Worm (Caenorhabditis elegans): ENCODE results near the gene prdx-2.

ce11 chrII:5378239-5378521 lies 185 bp downstream of the prdx-2 start:
- no peak for TF ChIP-seq nhr-76 (tag; optimal IDR thresholded peaks at IDR 0.05)
- peak; percentile 9 for TF ChIP-seq nhr-23 (tag; optimal IDR thresholded peaks at IDR 0.05)
- TF ChIP-seq unc-62 (GFP tag; optimal IDR thresholded peaks at IDR 0.05) = no peak
- no peak for TF ChIP-seq ztf-11 (tag; optimal IDR thresholded peaks at IDR 0.05)
- TF ChIP-seq pha-4 (tag; optimal IDR thresholded peaks at IDR 0.05) = no peak
- TF ChIP-seq ZK546.5 (tag; optimal IDR thresholded peaks at IDR 0.05) = no peak
- no peak for TF ChIP-seq elt-1 (tag; optimal IDR thresholded peaks at IDR 0.05)
- TF ChIP-seq fkh-10 (GFP tag; optimal IDR thresholded peaks at IDR 0.05) = no peak
